Worm (Caenorhabditis elegans): Measurements from ENCODE around the gene bcmo-1.

Gene bcmo-1

ce11 chrII:12810709-12811108 is 19.8 kb upstream of the bcmo-1 start, which contains the start of gene Y46G5A.20:
TSS of gene Y46G5A.20 (plus strand) at chrII:12811009.
- TF ChIP-seq nfya-1 (tag; optimal IDR thresholded peaks at IDR 0.05; ENCODE audit: insufficient read depth) (no peak), nhr-11 (tag; optimal IDR thresholded peaks at IDR 0.05) (no peak), sea-2 (GFP tag; optimal IDR thresholded peaks at IDR 0.05) (no peak), pha-4 (tag; optimal IDR thresholded peaks at IDR 0.05) (peak; percentile 14), elt-1 (tag; optimal IDR thresholded peaks at IDR 0.05) (no peak), ztf-11 (tag; optimal IDR thresholded peaks at IDR 0.05) (no peak), nhr-12 (tag; optimal IDR thresholded peaks at IDR 0.05) (no peak), nhr-76 (tag; optimal IDR thresholded peaks at IDR 0.05) (no peak), fkh-10 (GFP tag; optimal IDR thresholded peaks at IDR 0.05) (no peak), zag-1 (tag; optimal IDR thresholded peaks at IDR 0.05) (no peak), nhr-67 (tag; optimal IDR thresholded peaks at IDR 0.05) (no peak), ceh-9 (tag; optimal IDR thresholded peaks at IDR 0.05) (no peak), pqm-1 (tag; optimal IDR thresholded peaks at IDR 0.05) (peak; percentile 5), egl-27 (tag; optimal IDR thresholded peaks at IDR 0.05) (no peak), ceh-16 (tag; optimal IDR thresholded peaks at IDR 0.05) (no peak), fos-1 (tag; optimal IDR thresholded peaks at IDR 0.05) (no peak), egl-5 (tag; optimal IDR thresholded peaks at IDR 0.05) (no peak), ztf-4 (tag; optimal IDR thresholded peaks at IDR 0.05) (no peak), jun-1 (tag; optimal IDR thresholded peaks at IDR 0.05) (no peak), fkh-2 (tag; optimal IDR thresholded peaks at IDR 0.05) (no peak), nhr-237 (tag; optimal IDR thresholded peaks at IDR 0.05) (no peak), elt-2 (tag; optimal IDR thresholded peaks at IDR 0.05) (peak; percentile 9), unc-39 (tag; optimal IDR thresholded peaks at IDR 0.05) (no peak), hmg-11 (tag; optimal IDR thresholded peaks at IDR 0.05) (no peak), skn-1 (tag; optimal IDR thresholded peaks at IDR 0.05) (no peak)

ce11 chrII:12813253-12813652 is 17.2 kb upstream of the bcmo-1 start:
- TF ChIP-seq eor-1 (tag; optimal IDR thresholded peaks at IDR 0.05), result no peak
- TF ChIP-seq nhr-67 (tag; optimal IDR thresholded peaks at IDR 0.05), result no peak
- TF ChIP-seq pqm-1 (tag; optimal IDR thresholded peaks at IDR 0.05), result no peak
- TF ChIP-seq lin-15B (tag; optimal IDR thresholded peaks at IDR 0.05), result no peak
- no peak for TF ChIP-seq ceh-16 (tag; optimal IDR thresholded peaks at IDR 0.05)
- no peak for TF ChIP-seq tbx-2 (tag; optimal IDR thresholded peaks at IDR 0.05)
- TF ChIP-seq mml-1 (tag; optimal IDR thresholded peaks at IDR 0.05), result no peak
- TF ChIP-seq nhr-12 (tag; optimal IDR thresholded peaks at IDR 0.05), result no peak
- no peak for TF ChIP-seq R02D3.7 (tag; optimal IDR thresholded peaks at IDR 0.05)
- no peak for TF ChIP-seq nhr-11 (tag; optimal IDR thresholded peaks at IDR 0.05)
- no peak for TF ChIP-seq elt-3 (tag; optimal IDR thresholded peaks at IDR 0.05)
- TF ChIP-seq ztf-11 (tag; optimal IDR thresholded peaks at IDR 0.05), result no peak
- no peak for TF ChIP-seq daf-12 (tag; optimal IDR thresholded peaks at IDR 0.05)
- TF ChIP-seq sea-2 (GFP tag; optimal IDR thresholded peaks at IDR 0.05), result no peak
- no peak for TF ChIP-seq lin-39 (tag; optimal IDR thresholded peaks at IDR 0.05)
- no peak for TF ChIP-seq fkh-10 (GFP tag; optimal IDR thresholded peaks at IDR 0.05)
- no peak for TF ChIP-seq mdl-1 (tag; optimal IDR thresholded peaks at IDR 0.05)
- no peak for TF ChIP-seq ceh-9 (tag; optimal IDR thresholded peaks at IDR 0.05)

- TF ChIP-seq elt-3 (tag; optimal IDR thresholded peaks at IDR 0.05) (no peak), mml-1 (tag; optimal IDR thresholded peaks at IDR 0.05) (no peak), nhr-25 (tag; optimal IDR thresholded peaks at IDR 0.05) (no peak), egl-27 (tag; optimal IDR thresholded peaks at IDR 0.05) (no peak), lin-39 (tag; optimal IDR thresholded peaks at IDR 0.05) (no peak), nhr-28 (tag; optimal IDR thresholded peaks at IDR 0.05) (no peak), pqm-1 (tag; optimal IDR thresholded peaks at IDR 0.05) (peak; percentile 39), ztf-11 (tag; optimal IDR thresholded peaks at IDR 0.05) (no peak), elt-2 (tag; optimal IDR thresholded peaks at IDR 0.05) (peak; percentile 76), nhr-67 (tag; optimal IDR thresholded peaks at IDR 0.05) (no peak)
Observed at ce11 chrII:12816412-12817146, 13.9 kb upstream of the bcmo-1 start, which contains the start of gene acl-7. TSS of gene acl-7 (minus strand) at chrII:12816462.

ce11 chrII:12818488-12818887 is 12.0 kb upstream of the bcmo-1 start, which contains the start of gene Y46G5A.22:
TSS of gene Y46G5A.22 (minus strand) at chrII:12818588.
- no peak for TF ChIP-seq elt-2 (tag; optimal IDR thresholded peaks at IDR 0.05)
- TF ChIP-seq fkh-2 (tag; optimal IDR thresholded peaks at IDR 0.05), result no peak
- TF ChIP-seq aly-2 (tag; optimal IDR thresholded peaks at IDR 0.05), result no peak
- TF ChIP-seq ceh-82 (tag; optimal IDR thresholded peaks at IDR 0.05), result no peak
- no peak for TF ChIP-seq elt-1 (tag; optimal IDR thresholded peaks at IDR 0.05)
- TF ChIP-seq fos-1 (tag; optimal IDR thresholded peaks at IDR 0.05), result no peak
- TF ChIP-seq ceh-28 (tag; optimal IDR thresholded peaks at IDR 0.05), result no peak
- TF ChIP-seq nhr-43 (tag; optimal IDR thresholded peaks at IDR 0.05; ENCODE audit: poor library complexity, severe bottlenecking), result no peak
- no peak for TF ChIP-seq pqm-1 (tag; optimal IDR thresholded peaks at IDR 0.05)
- no peak for TF ChIP-seq ZK546.5 (tag; optimal IDR thresholded peaks at IDR 0.05)
- TF ChIP-seq nfya-1 (tag; optimal IDR thresholded peaks at IDR 0.05; ENCODE audit: insufficient read depth), result no peak
- no peak for TF ChIP-seq nhr-23 (tag; optimal IDR thresholded peaks at IDR 0.05)
- no peak for TF ChIP-seq egl-5 (tag; optimal IDR thresholded peaks at IDR 0.05)
- TF ChIP-seq ceh-9 (tag; optimal IDR thresholded peaks at IDR 0.05), result no peak
- TF ChIP-seq ama-1 (optimal IDR thresholded peaks at IDR 0.05), result no peak
- TF ChIP-seq nhr-28 (tag; optimal IDR thresholded peaks at IDR 0.05), result no peak
- TF ChIP-seq elt-3 (tag; optimal IDR thresholded peaks at IDR 0.05), result no peak

All from whole organism, L3 larva.